Fruit fly (Drosophila melanogaster) whole organism, embryonic: ENCODE data around the gene CG5921.

Source experiments
- B-H1 ChIP-seq: fragments of 200-800 bp; sonication (Bioruptor generic); IDR thresholded peaks from 3 replicates; pipeline ENCODE4 v1.3.6; 2022; ENCODE audit warnings: missing biosample characterization, missing genetic modification characterization
- Bgb ChIP-seq: fragments of 200-800 bp; sonication (Bioruptor generic); IDR thresholded peaks from 2 replicates; pipeline ENCODE4 v1.3.6; 2022; ENCODE audit warnings: missing biosample characterization, missing genetic modification characterization; ENCODE audit not compliant: partially characterized antibody
- CG10267 ChIP-seq: fragments of 200-800 bp; sonication (Bioruptor generic); optimal IDR thresholded peaks from 2 replicates; lab custom pipeline; 2018; ENCODE audit warnings: missing biosample characterization, mild to moderate bottlenecking, missing genetic modification characterization, moderate library complexity
- CG10366 ChIP-seq: fragments of 200-800 bp; sonication (Bioruptor generic); IDR thresholded peaks from 2 replicates; pipeline ENCODE4 v1.3.6; 2022; ENCODE audit warnings: missing biosample characterization, missing genetic modification characterization
- CG10462 ChIP-seq: fragments of 200-800 bp; sonication (Bioruptor generic); optimal IDR thresholded peaks from 2 replicates; lab custom pipeline; 2016; ENCODE audit warnings: missing biosample characterization, missing genetic modification characterization
- CG11398 ChIP-seq: fragments of 200-800 bp; sonication (Bioruptor generic); optimal IDR thresholded peaks from 2 replicates; lab custom pipeline; 2016; ENCODE audit warnings: missing biosample characterization, missing genetic modification characterization
- CG11504 ChIP-seq: fragments of 200-800 bp; sonication (Bioruptor generic); optimal IDR thresholded peaks from 3 replicates; lab custom pipeline; 2019; ENCODE audit warnings: missing biosample characterization, mild to moderate bottlenecking, missing genetic modification characterization, moderate library complexity
- CG12299 ChIP-seq: fragments of 200-800 bp; sonication (Bioruptor generic); optimal IDR thresholded peaks from 2 replicates; lab custom pipeline; 2018; ENCODE audit warnings: missing biosample characterization, mild to moderate bottlenecking, missing genetic modification characterization
- CG13296 ChIP-seq: fragments of 200-800 bp; sonication (Bioruptor generic); optimal IDR thresholded peaks from 3 replicates; lab custom pipeline; 2018; ENCODE audit warnings: missing biosample characterization, mild to moderate bottlenecking, missing genetic modification characterization
- CG14014 ChIP-seq: fragments of 200-800 bp; sonication (Bioruptor generic); IDR thresholded peaks from 2 replicates; pipeline ENCODE4 v1.3.6; 2022; ENCODE audit warnings: missing biosample characterization, missing genetic modification characterization
- CG14860 ChIP-seq: fragments of 200-800 bp; sonication (Bioruptor generic); IDR thresholded peaks from 3 replicates; pipeline ENCODE4 v1.3.6; 2022; ENCODE audit warnings: missing biosample characterization, missing genetic modification characterization; ENCODE audit not compliant: partially characterized antibody
- CG15479 ChIP-seq: fragments of 200-800 bp; sonication (Bioruptor generic); optimal IDR thresholded peaks from 3 replicates; lab custom pipeline; 2019; ENCODE audit warnings: missing biosample characterization, mild to moderate bottlenecking, missing genetic modification characterization, moderate library complexity
- CG15601 ChIP-seq: fragments of 200-800 bp; sonication (Bioruptor generic); optimal IDR thresholded peaks from 3 replicates; lab custom pipeline; 2019; ENCODE audit warnings: missing biosample characterization, mild to moderate bottlenecking, missing genetic modification characterization, moderate library complexity
- CG2202 ChIP-seq: fragments of 200-800 bp; sonication (Bioruptor generic); optimal IDR thresholded peaks from 2 replicates; lab custom pipeline; 2018; ENCODE audit warnings: missing biosample characterization, mild to moderate bottlenecking, missing genetic modification characterization
- CG4820 ChIP-seq: fragments of 200-800 bp; sonication (Bioruptor generic); optimal IDR thresholded peaks from 3 replicates; lab custom pipeline; 2016; ENCODE audit warnings: missing biosample characterization, missing genetic modification characterization
- CG5245 ChIP-seq: fragments of 200-800 bp; sonication (Bioruptor generic); optimal IDR thresholded peaks from 3 replicates; lab custom pipeline; 2016; ENCODE audit warnings: missing biosample characterization, missing genetic modification characterization
- CG7357 ChIP-seq: fragments of 200-800 bp; sonication (Bioruptor generic); IDR thresholded peaks from 3 replicates; pipeline ENCODE4 v1.3.6; 2022; ENCODE audit warnings: missing biosample characterization, missing genetic modification characterization
- CG7786 ChIP-seq: fragments of 200-800 bp; sonication (Bioruptor generic); optimal IDR thresholded peaks from 2 replicates; lab custom pipeline; 2016; ENCODE audit warnings: missing biosample characterization, missing genetic modification characterization
- CTCF ChIP-seq: fragments of 200-800 bp; sonication (Bioruptor generic); optimal IDR thresholded peaks from 2 replicates; lab custom pipeline; 2017; ENCODE audit warnings: missing biosample characterization, mild to moderate bottlenecking, missing genetic modification characterization, moderate library complexity
- E2f1 ChIP-seq: fragments of 200-800 bp; sonication (Bioruptor generic); IDR thresholded peaks from 2 replicates; pipeline ENCODE4 v1.3.6; 2022; ENCODE audit warnings: missing biosample characterization, missing genetic modification characterization
- Ets97D ChIP-seq: fragments of 200-800 bp; sonication (Bioruptor generic); optimal IDR thresholded peaks from 3 replicates; lab custom pipeline; 2016; ENCODE audit warnings: missing biosample characterization, missing genetic modification characterization
- H2.0 ChIP-seq: fragments of 200-800 bp; sonication (Bioruptor generic); IDR thresholded peaks from 2 replicates; pipeline ENCODE4 v1.3.6; 2022; ENCODE audit warnings: missing biosample characterization, missing genetic modification characterization
- Mrtf ChIP-seq: fragments of 200-800 bp; sonication (Bioruptor generic); IDR thresholded peaks from 3 replicates; pipeline ENCODE4 v1.3.6; 2022; ENCODE audit warnings: missing biosample characterization, missing genetic modification characterization
- NC2β ChIP-seq: fragments of 200-800 bp; sonication (Bioruptor generic); optimal IDR thresholded peaks from 2 replicates; lab custom pipeline; 2016; ENCODE audit warnings: missing biosample characterization, missing genetic modification characterization
- Rfx ChIP-seq: fragments of 200-800 bp; sonication (Bioruptor generic); IDR thresholded peaks from 2 replicates; pipeline ENCODE4 v1.3.6; 2022; ENCODE audit warnings: missing biosample characterization, missing genetic modification characterization
- Xbp1 ChIP-seq: fragments of 200-800 bp; sonication (Bioruptor generic); optimal IDR thresholded peaks from 3 replicates; lab custom pipeline; 2016; ENCODE audit warnings: missing biosample characterization, mild to moderate bottlenecking, missing genetic modification characterization
- bbx ChIP-seq: fragments of 200-800 bp; sonication (Bioruptor generic); IDR thresholded peaks from 2 replicates; pipeline ENCODE4 v1.3.6; 2022; ENCODE audit warnings: missing biosample characterization, missing genetic modification characterization; ENCODE audit not compliant: partially characterized antibody
- br ChIP-seq: fragments of >200 bp; optimal IDR thresholded peaks from 2 replicates; lab custom pipeline; 2017
- btn ChIP-seq: fragments of 200-800 bp; sonication (Bioruptor generic); optimal IDR thresholded peaks from 2 replicates; lab custom pipeline; 2016; ENCODE audit warnings: missing biosample characterization, missing genetic modification characterization
- chm ChIP-seq: fragments of 200-800 bp; sonication (Bioruptor generic); IDR thresholded peaks from 2 replicates; pipeline ENCODE4 v1.3.6; 2022; ENCODE audit warnings: missing biosample characterization, missing genetic modification characterization
- croc ChIP-seq: fragments of 200-800 bp; sonication (Bioruptor generic); conservative IDR thresholded peaks from 3 replicates; pipeline ENCODE4 v1.3.6; 2022; ENCODE audit warnings: missing biosample characterization, missing genetic modification characterization
- dm ChIP-seq: fragments of 200-800 bp; sonication (Bioruptor generic); optimal IDR thresholded peaks from 3 replicates; lab custom pipeline; 2016; ENCODE audit warnings: missing biosample characterization, missing genetic modification characterization
- ems ChIP-seq: fragments of 200-800 bp; sonication (Bioruptor generic); optimal IDR thresholded peaks from 3 replicates; lab custom pipeline; 2016; ENCODE audit warnings: missing biosample characterization, missing genetic modification characterization
- hbn ChIP-seq: fragments of 200-800 bp; sonication (Bioruptor generic); IDR thresholded peaks from 2 replicates; pipeline ENCODE4 v1.3.6; 2022; ENCODE audit warnings: missing biosample characterization, missing genetic modification characterization; ENCODE audit not compliant: partially characterized antibody
- insv ChIP-seq, 2 experiments: fragments of 200-800 bp; sonication (Bioruptor generic); optimal IDR thresholded peaks; 3 replicates each; lab custom pipeline; 2016 to 2018; ENCODE audit warnings: missing biosample characterization in 2 of 2, missing genetic modification characterization in 2 of 2
- kah ChIP-seq: fragments of 200-800 bp; sonication (Bioruptor generic); optimal IDR thresholded peaks from 2 replicates; lab custom pipeline; 2018; ENCODE audit warnings: missing biosample characterization, mild to moderate bottlenecking, missing genetic modification characterization
- kay ChIP-seq: fragments of 200-800 bp; sonication (Bioruptor generic); optimal IDR thresholded peaks from 2 replicates; lab custom pipeline; 2016; ENCODE audit warnings: missing biosample characterization, missing genetic modification characterization
- lilli ChIP-seq: fragments of 200-800 bp; sonication (Bioruptor generic); optimal IDR thresholded peaks from 3 replicates; lab custom pipeline; 2016; ENCODE audit warnings: missing biosample characterization, missing genetic modification characterization
- luna ChIP-seq: fragments of 200-800 bp; sonication (Bioruptor generic); optimal IDR thresholded peaks from 2 replicates; lab custom pipeline; 2016; ENCODE audit warnings: missing biosample characterization, missing genetic modification characterization
- pb ChIP-seq: fragments of 200-800 bp; sonication (Bioruptor generic); optimal IDR thresholded peaks from 3 replicates; lab custom pipeline; 2016; ENCODE audit warnings: missing biosample characterization, missing genetic modification characterization
- pita ChIP-seq: fragments of 200-800 bp; sonication (Bioruptor generic); optimal IDR thresholded peaks from 2 replicates; lab custom pipeline; 2017; ENCODE audit warnings: missing biosample characterization, mild to moderate bottlenecking, missing genetic modification characterization
- pnt ChIP-seq: fragments of 200-800 bp; sonication (Bioruptor generic); optimal IDR thresholded peaks from 3 replicates; lab custom pipeline; 2016; ENCODE audit warnings: missing biosample characterization, missing genetic modification characterization
- repo ChIP-seq: fragments of 200-800 bp; sonication (Bioruptor generic); optimal IDR thresholded peaks from 2 replicates; lab custom pipeline; 2016; ENCODE audit warnings: missing biosample characterization, missing genetic modification characterization
- rib ChIP-seq: fragments of 200-800 bp; sonication (Bioruptor generic); IDR thresholded peaks from 2 replicates; pipeline ENCODE4 v1.3.6; 2022; ENCODE audit warnings: missing biosample characterization, missing genetic modification characterization
- sim ChIP-seq: fragments of 200-800 bp; sonication (Bioruptor generic); IDR thresholded peaks from 2 replicates; pipeline ENCODE4 v1.3.6; 2022; ENCODE audit warnings: missing biosample characterization, missing genetic modification characterization
- sima ChIP-seq: fragments of 200-800 bp; sonication (Bioruptor generic); optimal IDR thresholded peaks from 2 replicates; lab custom pipeline; 2016; ENCODE audit warnings: missing biosample characterization, missing genetic modification characterization
- slp2 ChIP-seq: fragments of 200-800 bp; sonication (Bioruptor generic); optimal IDR thresholded peaks from 2 replicates; lab custom pipeline; 2016; ENCODE audit warnings: missing biosample characterization, missing genetic modification characterization
- stwl ChIP-seq: fragments of 200-800 bp; sonication (Bioruptor generic); optimal IDR thresholded peaks from 3 replicates; lab custom pipeline; 2018; ENCODE audit warnings: missing biosample characterization, mild to moderate bottlenecking, missing genetic modification characterization, moderate library complexity
- tna ChIP-seq: fragments of 200-800 bp; sonication (Bioruptor generic); IDR thresholded peaks from 2 replicates; pipeline ENCODE4 v1.3.6; 2022; ENCODE audit warnings: missing biosample characterization, missing genetic modification characterization; ENCODE audit not compliant: partially characterized antibody
- vfl ChIP-seq: fragments of 200-800 bp; sonication (Bioruptor generic); optimal IDR thresholded peaks from 2 replicates; lab custom pipeline; 2016; ENCODE audit warnings: missing biosample characterization, missing genetic modification characterization
- yki ChIP-seq: fragments of >200 bp; optimal IDR thresholded peaks from 3 replicates; lab custom pipeline; 2018
- zfh2 ChIP-seq: fragments of 200-800 bp; sonication (Bioruptor generic); optimal IDR thresholded peaks from 2 replicates; lab custom pipeline; 2016; ENCODE audit warnings: missing biosample characterization, missing genetic modification characterization

The CG5921 gene

DNA sequence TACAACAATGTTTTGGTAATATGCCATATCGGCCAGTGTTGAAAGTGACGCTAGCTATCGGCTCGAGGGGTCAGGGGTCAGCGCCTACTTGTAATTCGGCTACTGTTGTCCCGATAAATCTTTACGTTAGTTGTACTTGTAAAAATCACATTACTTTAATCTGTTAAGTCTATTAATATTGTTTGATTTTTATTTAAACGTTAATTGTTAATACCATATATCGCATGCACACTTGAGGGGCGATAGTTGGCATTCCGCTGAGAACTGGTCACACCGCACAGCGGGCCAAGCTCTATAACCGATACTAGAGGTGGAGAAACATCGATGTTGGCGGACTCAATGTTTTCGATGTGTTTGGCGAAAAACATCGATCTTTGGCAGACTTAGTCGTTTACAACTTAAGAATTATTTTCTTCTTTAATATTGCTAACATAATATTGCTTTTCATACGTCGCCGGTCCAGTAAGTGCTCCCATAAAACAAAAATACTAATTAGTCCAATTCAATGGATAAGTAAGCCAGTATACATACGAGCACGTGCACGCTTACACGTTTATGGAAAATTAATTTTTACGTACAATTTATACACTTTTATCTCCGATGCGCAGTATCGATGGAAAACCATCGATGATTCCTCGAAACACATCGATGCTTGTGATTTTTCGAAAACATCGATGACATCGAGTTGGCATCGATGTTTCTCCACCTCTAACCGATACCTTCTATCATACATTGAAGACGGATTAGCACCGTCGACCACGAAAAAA lies 13.3 kb upstream of the CG5921 start, which contains the start of the genes rux and MCTS1 (continued):
- TF ChIP-seq CG10462 (GFP tag; lab: Kevin White, UChicago) (no peak), yki (lab: Kevin White, UChicago) (no peak), insv (GFP tag; optimal IDR thresholded peaks at IDR 0.05; lab: Kevin White, UChicago) (no peak), CG10366 (GFP tag; lab: Robert Waterston, UW) (no peak), CG7786 (GFP tag; lab: Kevin White, UChicago) (peak; percentile 23), CG15601 (tag; lab: Kevin White, UChicago) (no peak), CG5245 (GFP tag; lab: Kevin White, UChicago) (peak; percentile 2), E2f1 (GFP tag; lab: Robert Waterston, UW) (no peak), pnt (GFP tag; lab: Kevin White, UChicago) (peak; percentile 30), vfl (GFP tag; lab: Kevin White, UChicago) (no peak), br (lab: Kevin White, UChicago) (no peak), croc (no peak), CG4820 (GFP tag; lab: Kevin White, UChicago) (peak; percentile 14), CG11504 (tag; lab: Kevin White, UChicago) (peak; percentile 44), CTCF (GFP tag; lab: Kevin White, UChicago) (no peak), CG7357 (GFP tag; lab: Robert Waterston, UW) (no peak), repo (GFP tag; lab: Kevin White, UChicago) (no peak), pb (GFP tag; lab: Kevin White, UChicago) (no peak), luna (GFP tag; lab: Kevin White, UChicago) (no peak), Ets97D (GFP tag; lab: Kevin White, UChicago) (peak; percentile 56), Mrtf (GFP tag; lab: Robert Waterston, UW) (peak; percentile 8; the same call in 1 of the 3 replicates), CG13296 (GFP tag; lab: Kevin White, UChicago) (no peak), NC2β (GFP tag; lab: Kevin White, UChicago) (peak; percentile 35), CG12299 (tag; lab: Kevin White, UChicago) (no peak), kay (GFP tag; lab: Kevin White, UChicago) (peak; percentile 3), bbx (GFP tag; lab: Robert Waterston, UW) (peak; percentile 92), stwl (tag; lab: Kevin White, UChicago) (peak; percentile 51), sima (GFP tag; lab: Kevin White, UChicago) (no peak), ems (GFP tag; lab: Kevin White, UChicago) (no peak), CG10267 (peak; percentile 93), slp2 (GFP tag; lab: Kevin White, UChicago) (peak; percentile 20), chm (GFP tag; lab: Robert Waterston, UW) (no peak), CG11398 (GFP tag; lab: Kevin White, UChicago) (no peak), Bgb (peak; percentile 89), Rfx (GFP tag; lab: Robert Waterston, UW) (peak; percentile 56), rib (GFP tag; lab: Robert Waterston, UW) (no peak), CG2202 (tag; lab: Kevin White, UChicago) (no peak), zfh2 (peak; percentile 3), Xbp1 (GFP tag; lab: Kevin White, UChicago) (peak; percentile 19), pita (GFP tag; lab: Kevin White, UChicago) (no peak), tna (GFP tag; lab: Robert Waterston, UW) (peak; percentile 91), B-H1 (GFP tag; lab: Robert Waterston, UW) (no peak), CG15479 (GFP tag; lab: Kevin White, UChicago) (no peak), hbn (GFP tag; lab: Robert Waterston, UW) (peak; percentile 87), H2.0 (GFP tag; lab: Robert Waterston, UW) (no peak), btn (GFP tag; lab: Kevin White, UChicago) (no peak), kah (GFP tag; lab: Kevin White, UChicago) (no peak), CG14014 (GFP tag; lab: Robert Waterston, UW) (no peak), sim (GFP tag; lab: Robert Waterston, UW) (no peak), CG14860 (GFP tag; lab: Robert Waterston, UW) (peak; percentile 91), dm (no peak), lilli (peak; percentile 50)
